Fruit fly (Drosophila melanogaster) whole organism, embryonic: ENCODE measurements around the gene CG4594.

Experiments
- ATbp ChIP-seq: fragments of 200-800 bp; sonication (Bioruptor generic); optimal IDR thresholded peaks from 2 replicates; lab custom pipeline; 2017; ENCODE audit warnings: missing biosample characterization, mild to moderate bottlenecking, missing genetic modification characterization, missing genetic modification reagents
- Bgb ChIP-seq: fragments of 200-800 bp; sonication (Bioruptor generic); IDR thresholded peaks from 2 replicates; pipeline ENCODE4 v1.3.6; 2022; ENCODE audit warnings: missing biosample characterization, missing genetic modification characterization; ENCODE audit not compliant: partially characterized antibody
- C15 ChIP-seq: fragments of 200-800 bp; sonication (Bioruptor generic); IDR thresholded peaks from 3 replicates; pipeline ENCODE4 v1.3.6; 2022; ENCODE audit warnings: missing biosample characterization, missing genetic modification characterization
- CG14965 ChIP-seq: fragments of 200-800 bp; sonication (Bioruptor generic); optimal IDR thresholded peaks from 2 replicates; lab custom pipeline; 2016; ENCODE audit warnings: missing biosample characterization, missing genetic modification characterization, borderline replicate concordance
- CG15269 ChIP-seq: fragments of 200-800 bp; sonication (Bioruptor generic); optimal IDR thresholded peaks from 2 replicates; lab custom pipeline; 2018; ENCODE audit warnings: missing biosample characterization, mild to moderate bottlenecking, missing genetic modification characterization, moderate library complexity
- CG16779 ChIP-seq: fragments of 200-800 bp; sonication (Bioruptor generic); IDR thresholded peaks from 2 replicates; pipeline ENCODE4 v1.3.6; 2022; ENCODE audit warnings: missing biosample characterization, missing genetic modification characterization
- CG17829 ChIP-seq: fragments of 200-800 bp; optimal IDR thresholded peaks from 2 replicates; lab custom pipeline; 2019; ENCODE audit warnings: missing biosample characterization, mild to moderate bottlenecking, missing genetic modification characterization, moderate library complexity
- CG2889 ChIP-seq: fragments of 200-800 bp; sonication (Bioruptor generic); IDR thresholded peaks from 3 replicates; pipeline ENCODE4 v1.3.6; 2022; ENCODE audit warnings: missing biosample characterization, missing genetic modification characterization
- CG30020 ChIP-seq: fragments of 200-800 bp; optimal IDR thresholded peaks from 2 replicates; lab custom pipeline; 2019; ENCODE audit warnings: missing biosample characterization, mild to moderate bottlenecking, missing genetic modification characterization, moderate library complexity
- CG3407 ChIP-seq: fragments of 200-800 bp; sonication (Bioruptor generic); optimal IDR thresholded peaks from 2 replicates; lab custom pipeline; 2018; ENCODE audit warnings: missing biosample characterization, mild to moderate bottlenecking, missing genetic modification characterization
- CG34376 ChIP-seq: fragments of 200-800 bp; sonication (Bioruptor generic); optimal IDR thresholded peaks from 2 replicates; lab custom pipeline; 2018; ENCODE audit warnings: missing biosample characterization, mild to moderate bottlenecking, missing genetic modification characterization
- CG3995 ChIP-seq: fragments of 200-800 bp; sonication (Bioruptor generic); optimal IDR thresholded peaks from 3 replicates; lab custom pipeline; 2016; ENCODE audit warnings: missing biosample characterization, missing genetic modification characterization
- CG4360 ChIP-seq: fragments of 200-800 bp; sonication (Bioruptor generic); IDR thresholded peaks from 2 replicates; pipeline ENCODE4 v1.3.6; 2022; ENCODE audit warnings: missing biosample characterization, missing genetic modification characterization
- CG4404 ChIP-seq: fragments of 200-800 bp; sonication (Bioruptor generic); IDR thresholded peaks from 2 replicates; pipeline ENCODE4 v1.3.6; 2022; ENCODE audit warnings: missing biosample characterization, missing genetic modification characterization
- CG4820 ChIP-seq: fragments of 200-800 bp; sonication (Bioruptor generic); optimal IDR thresholded peaks from 3 replicates; lab custom pipeline; 2016; ENCODE audit warnings: missing biosample characterization, missing genetic modification characterization
- CG5180 ChIP-seq: fragments of 200-800 bp; sonication (Bioruptor generic); optimal IDR thresholded peaks from 3 replicates; lab custom pipeline; 2017; ENCODE audit warnings: missing biosample characterization, missing genetic modification characterization, mild to moderate bottlenecking, moderate library complexity, missing genetic modification reagents
- CG5245 ChIP-seq: fragments of 200-800 bp; sonication (Bioruptor generic); optimal IDR thresholded peaks from 3 replicates; lab custom pipeline; 2016; ENCODE audit warnings: missing biosample characterization, missing genetic modification characterization
- CG6689 ChIP-seq: fragments of 200-800 bp; sonication (Bioruptor generic); IDR thresholded peaks from 2 replicates; pipeline ENCODE4 v1.3.6; 2022; ENCODE audit warnings: missing biosample characterization, missing genetic modification characterization
- CG6765 ChIP-seq: fragments of 200-800 bp; sonication (Bioruptor generic); optimal IDR thresholded peaks from 3 replicates; lab custom pipeline; 2017; ENCODE audit warnings: missing biosample characterization, mild to moderate bottlenecking, missing genetic modification characterization
- CG7271 ChIP-seq: fragments of 200-800 bp; sonication (Bioruptor generic); optimal IDR thresholded peaks from 2 replicates; lab custom pipeline; 2018; ENCODE audit warnings: missing biosample characterization, mild to moderate bottlenecking, missing genetic modification characterization, moderate library complexity
- CG7745 ChIP-seq: fragments of 200-800 bp; sonication (Bioruptor generic); optimal IDR thresholded peaks from 2 replicates; lab custom pipeline; 2018; ENCODE audit warnings: missing biosample characterization, mild to moderate bottlenecking, missing genetic modification characterization, moderate library complexity
- CG9727 ChIP-seq: fragments of 200-800 bp; sonication (Bioruptor generic); optimal IDR thresholded peaks from 3 replicates; lab custom pipeline; 2017; ENCODE audit warnings: missing biosample characterization, mild to moderate bottlenecking, missing genetic modification characterization
- CHES-1-like ChIP-seq: fragments of 200-800 bp; sonication (Bioruptor generic); optimal IDR thresholded peaks from 2 replicates; lab custom pipeline; 2016; ENCODE audit warnings: missing biosample characterization, missing genetic modification characterization
- CrebB ChIP-seq: fragments of 200-800 bp; sonication (Bioruptor generic); optimal IDR thresholded peaks from 3 replicates; lab custom pipeline; 2018; ENCODE audit warnings: missing biosample characterization, mild to moderate bottlenecking, missing genetic modification characterization
- D ChIP-seq, 2 experiments: fragments of 200-800 bp in 1 of 2; fragments of >200 bp in 1 of 2; sonication (Bioruptor generic) in 1 of 2; optimal IDR thresholded peaks; 2 replicates in 1 of 2; 3 replicates in 1 of 2; lab custom pipeline; 2017; ENCODE audit warnings: mild to moderate bottlenecking in 1 of 2, missing biosample characterization in 1 of 2, missing genetic modification characterization in 1 of 2, missing genetic modification reagents in 1 of 2
- Dip3 ChIP-seq: fragments of 200-800 bp; sonication (Bioruptor generic); optimal IDR thresholded peaks from 3 replicates; lab custom pipeline; 2016; ENCODE audit warnings: missing biosample characterization, missing genetic modification characterization
- Eip74EF ChIP-seq, 2 experiments: fragments of 200-800 bp in 1 of 2; fragments of >200 bp in 1 of 2; sonication (Bioruptor generic) in 1 of 2; optimal IDR thresholded peaks; 2 replicates each; lab custom pipeline; 2017 to 2019; ENCODE audit warnings: missing biosample characterization in 2 of 2, missing genetic modification characterization in 2 of 2, mild to moderate bottlenecking in 1 of 2, moderate library complexity in 1 of 2
- Gug ChIP-seq: fragments of 200-800 bp; sonication (Bioruptor generic); IDR thresholded peaks from 4 replicates; pipeline ENCODE4 v1.3.6; 2022; ENCODE audit warnings: missing biosample characterization, missing genetic modification characterization
- Spps ChIP-seq: fragments of 200-800 bp; sonication (Bioruptor generic); optimal IDR thresholded peaks from 2 replicates; lab custom pipeline; 2018; ENCODE audit warnings: missing biosample characterization, mild to moderate bottlenecking, missing genetic modification characterization
- Sry-β ChIP-seq: fragments of 200-800 bp; sonication (Bioruptor generic); optimal IDR thresholded peaks from 2 replicates; lab custom pipeline; 2018; ENCODE audit warnings: missing biosample characterization, mild to moderate bottlenecking, missing genetic modification characterization, moderate library complexity
- bbx ChIP-seq: fragments of 200-800 bp; sonication (Bioruptor generic); IDR thresholded peaks from 2 replicates; pipeline ENCODE4 v1.3.6; 2022; ENCODE audit warnings: missing biosample characterization, missing genetic modification characterization; ENCODE audit not compliant: partially characterized antibody
- croc ChIP-seq: fragments of 200-800 bp; sonication (Bioruptor generic); conservative IDR thresholded peaks from 3 replicates; pipeline ENCODE4 v1.3.6; 2022; ENCODE audit warnings: missing biosample characterization, missing genetic modification characterization
- crp ChIP-seq, 2 experiments: fragments of 200-800 bp; sonication (Bioruptor generic); optimal IDR thresholded peaks; 2 replicates in 1 of 2; 3 replicates in 1 of 2; lab custom pipeline; 2017; ENCODE audit warnings: missing biosample characterization in 2 of 2, missing genetic modification characterization in 2 of 2, mild to moderate bottlenecking in 1 of 2, moderate library complexity in 1 of 2
- danr ChIP-seq: fragments of 200-800 bp; sonication (Bioruptor generic); IDR thresholded peaks from 2 replicates; pipeline ENCODE4 v1.3.6; 2022; ENCODE audit warnings: missing biosample characterization, missing genetic modification characterization
- exex ChIP-seq: fragments of 200-800 bp; sonication (Bioruptor generic); optimal IDR thresholded peaks from 4 replicates; lab custom pipeline; 2018; ENCODE audit warnings: missing biosample characterization, mild to moderate bottlenecking, missing genetic modification characterization, moderate library complexity
- fd3F ChIP-seq: fragments of 200-800 bp; sonication (Bioruptor generic); optimal IDR thresholded peaks from 2 replicates; lab custom pipeline; 2018; ENCODE audit warnings: missing biosample characterization, mild to moderate bottlenecking, missing genetic modification characterization, moderate library complexity
- fu2 ChIP-seq: fragments of 200-800 bp; sonication (Bioruptor generic); optimal IDR thresholded peaks from 2 replicates; lab custom pipeline; 2016; ENCODE audit warnings: missing biosample characterization, missing genetic modification characterization
- inv ChIP-seq: fragments of 200-800 bp; sonication (Bioruptor generic); IDR thresholded peaks from 2 replicates; pipeline ENCODE4 v1.3.6; 2022; ENCODE audit warnings: missing biosample characterization, missing genetic modification characterization; ENCODE audit not compliant: partially characterized antibody
- oc ChIP-seq: fragments of 200-800 bp; sonication (Bioruptor generic); optimal IDR thresholded peaks from 2 replicates; lab custom pipeline; 2018; ENCODE audit warnings: missing biosample characterization, mild to moderate bottlenecking, missing genetic modification characterization, moderate library complexity
- phol ChIP-seq: fragments of 200-800 bp; sonication (Bioruptor generic); optimal IDR thresholded peaks from 3 replicates; lab custom pipeline; 2018; ENCODE audit warnings: missing biosample characterization, mild to moderate bottlenecking, missing genetic modification characterization, moderate library complexity
- psq ChIP-seq: fragments of 200-800 bp; sonication (Bioruptor generic); optimal IDR thresholded peaks from 2 replicates; lab custom pipeline; 2017; ENCODE audit warnings: missing biosample characterization, missing genetic modification characterization
- ro ChIP-seq: fragments of 200-800 bp; sonication (Bioruptor generic); IDR thresholded peaks from 2 replicates; pipeline ENCODE4 v1.3.6; 2022; ENCODE audit warnings: missing biosample characterization, missing genetic modification characterization
- sob ChIP-seq: fragments of 200-800 bp; sonication (Bioruptor generic); IDR thresholded peaks from 2 replicates; pipeline ENCODE4 v1.3.6; 2022; ENCODE audit warnings: missing biosample characterization, missing genetic modification characterization
- stc ChIP-seq: fragments of 200-800 bp; sonication (Bioruptor generic); IDR thresholded peaks from 2 replicates; pipeline ENCODE4 v1.3.6; 2022; ENCODE audit warnings: missing biosample characterization, missing genetic modification characterization
- vnd ChIP-seq: fragments of 200-800 bp; sonication (Bioruptor generic); IDR thresholded peaks from 3 replicates; pipeline ENCODE4 v1.3.6; 2022; ENCODE audit warnings: missing biosample characterization, missing genetic modification characterization; ENCODE audit not compliant: partially characterized antibody
- wek ChIP-seq: fragments of 200-800 bp; sonication (Bioruptor generic); optimal IDR thresholded peaks from 3 replicates; lab custom pipeline; 2018; ENCODE audit warnings: missing biosample characterization, mild to moderate bottlenecking, missing genetic modification characterization, moderate library complexity
- wor ChIP-seq: fragments of 200-800 bp; sonication (Bioruptor generic); IDR thresholded peaks from 2 replicates; pipeline ENCODE4 v1.3.6; 2022; ENCODE audit warnings: missing biosample characterization, missing genetic modification characterization
- zen2 ChIP-seq: fragments of 200-800 bp; sonication (Bioruptor generic); IDR thresholded peaks from 3 replicates; pipeline ENCODE4 v1.3.6; 2022; ENCODE audit warnings: missing biosample characterization, missing genetic modification characterization; ENCODE audit not compliant: partially characterized antibody
- zf30C ChIP-seq: fragments of 200-800 bp; sonication (Bioruptor generic); optimal IDR thresholded peaks from 3 replicates; lab custom pipeline; 2018; ENCODE audit warnings: missing biosample characterization, mild to moderate bottlenecking, missing genetic modification characterization

CG4594 gene

DNA sequence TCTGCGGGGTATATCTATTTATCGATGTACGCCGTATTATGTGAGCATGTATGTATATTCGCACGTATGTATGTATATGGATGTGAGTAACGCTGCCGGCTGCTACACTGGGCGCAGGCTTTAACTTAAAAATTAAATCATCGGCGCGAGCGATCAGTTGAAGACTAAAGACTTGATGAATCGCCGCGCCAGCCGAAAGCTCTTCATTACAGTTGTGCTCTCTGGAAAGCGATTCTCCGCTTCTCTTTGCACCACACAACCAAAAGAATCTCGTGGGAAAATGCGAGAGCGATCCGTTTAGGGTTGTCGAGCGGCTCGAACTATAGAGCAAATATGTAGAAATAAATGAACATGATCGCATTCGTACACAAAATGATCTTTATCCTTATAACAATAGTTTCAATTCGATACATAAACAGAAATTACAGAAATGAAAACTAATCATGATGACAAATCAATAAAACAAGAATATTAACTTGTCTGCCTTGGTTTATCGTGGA is 11.4 kb upstream of the CG4594 start, which contains the start of gene CG13124 (continued):
- TF ChIP-seq fu2 (GFP tag; lab: Kevin White, UChicago): no peak
- TF ChIP-seq sob (GFP tag; lab: Robert Waterston, UW): no peak
- peak; percentile 44 for TF ChIP-seq CrebB
- no peak for TF ChIP-seq CG4404 (GFP tag; lab: Robert Waterston, UW)
- TF ChIP-seq wek (GFP tag; lab: Kevin White, UChicago): peak; percentile 21
- TF ChIP-seq fd3F (GFP tag; lab: Kevin White, UChicago): no peak
- TF ChIP-seq crp (GFP tag; optimal IDR thresholded peaks at IDR 0.05; lab: Kevin White, UChicago): no peak
- no peak for TF ChIP-seq danr
- TF ChIP-seq vnd (GFP tag; lab: Robert Waterston, UW): no peak
- no peak for TF ChIP-seq exex (tag; lab: Kevin White, UChicago)
- no peak for TF ChIP-seq CG2889 (GFP tag; lab: Robert Waterston, UW)
- no peak for TF ChIP-seq CG5180 (GFP tag; lab: Kevin White, UChicago)
- no peak for TF ChIP-seq CG3407 (GFP tag; lab: Kevin White, UChicago)
- no peak for TF ChIP-seq wor (GFP tag; lab: Robert Waterston, UW)
- TF ChIP-seq Eip74EF (GFP tag; optimal IDR thresholded peaks at IDR 0.05; lab: Kevin White, UChicago): no peak
- no peak for TF ChIP-seq bbx (GFP tag; lab: Robert Waterston, UW)
- peak; percentile 54 for TF ChIP-seq CG6765 (GFP tag; lab: Kevin White, UChicago)
- TF ChIP-seq Bgb: 0 out of 2 replicates have a peak, but pooled peaks have one; percentile 16
- no peak for TF ChIP-seq D (optimal IDR thresholded peaks at IDR 0.05; lab: Kevin White, UChicago)
- TF ChIP-seq D (GFP tag; optimal IDR thresholded peaks at IDR 0.05; lab: Kevin White, UChicago): no peak
- TF ChIP-seq CHES-1-like (GFP tag; lab: Kevin White, UChicago): no peak
- no peak for TF ChIP-seq CG7271 (tag; lab: Kevin White, UChicago)
- no peak for TF ChIP-seq psq (GFP tag; lab: Kevin White, UChicago)
- no peak for TF ChIP-seq CG7745 (tag; lab: Kevin White, UChicago)
- TF ChIP-seq zf30C (GFP tag; lab: Kevin White, UChicago): no peak
- no peak for TF ChIP-seq CG4820 (GFP tag; lab: Kevin White, UChicago)
- TF ChIP-seq ro (GFP tag; lab: Robert Waterston, UW): no peak
- no peak for TF ChIP-seq CG5245 (GFP tag; lab: Kevin White, UChicago)
- no peak for TF ChIP-seq phol (tag; lab: Kevin White, UChicago)
- TF ChIP-seq stc: no peak
- TF ChIP-seq oc: no peak
- no peak for TF ChIP-seq Spps
- no peak for TF ChIP-seq CG30020 (tag; lab: Kevin White, UChicago)
- TF ChIP-seq CG34376: peak; percentile 62
- TF ChIP-seq croc (GFP tag; lab: Robert Waterston, UW): no peak
- TF ChIP-seq Gug (GFP tag; lab: Robert Waterston, UW): no peak
- no peak for TF ChIP-seq CG6689
- no peak for TF ChIP-seq Dip3 (GFP tag; lab: Kevin White, UChicago)
- peak; percentile 16 for TF ChIP-seq ATbp (GFP tag; lab: Kevin White, UChicago)
- no peak for TF ChIP-seq C15 (GFP tag; lab: Robert Waterston, UW)
- TF ChIP-seq CG14965: no peak
- no peak for TF ChIP-seq CG16779
- TF ChIP-seq CG15269 (tag; lab: Kevin White, UChicago): peak; percentile 44
- no peak for TF ChIP-seq CG17829
- TF ChIP-seq CG3995 (GFP tag; lab: Kevin White, UChicago): peak; percentile 22
- TF ChIP-seq zen2 (GFP tag; lab: Robert Waterston, UW): no peak
- no peak for TF ChIP-seq Sry-β (GFP tag; lab: Kevin White, UChicago)
- no peak for TF ChIP-seq CG9727 (GFP tag; lab: Kevin White, UChicago)
- TF ChIP-seq CG4360 (GFP tag; lab: Robert Waterston, UW): no peak
- no peak for TF ChIP-seq inv (GFP tag; lab: Robert Waterston, UW)
